Fruit fly (Drosophila melanogaster): ENCODE results near the gene Hira.

Hira gene

DNA sequence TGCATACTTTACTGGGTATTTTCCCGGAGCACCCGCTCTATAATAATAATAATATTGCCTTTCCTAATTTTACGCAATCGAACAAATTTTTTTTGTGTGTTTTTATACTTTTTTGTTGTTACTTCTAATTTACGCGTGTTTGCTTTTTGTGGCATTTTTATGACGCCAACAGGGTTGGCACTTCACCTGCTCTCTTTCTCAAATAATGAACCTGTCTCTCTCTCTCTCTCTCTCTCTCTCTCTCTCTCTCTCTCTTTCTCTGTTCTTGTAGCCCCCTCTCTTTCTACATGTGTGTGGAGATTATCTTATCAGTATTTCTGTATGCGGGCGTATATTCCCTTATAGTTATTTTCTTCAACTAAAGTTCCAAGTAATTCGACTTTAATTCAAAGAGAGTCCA, 31.2 kb upstream of the Hira start (continued):
- TF ChIP-seq CHES-1-like (GFP tag; optimal IDR thresholded peaks at IDR 0.05) (peak; percentile 87), grau (tag; optimal IDR thresholded peaks at IDR 0.05) (peak; percentile 47), CG4707 (GFP tag; optimal IDR thresholded peaks at IDR 0.05) (peak; percentile 48), CG2202 (tag; optimal IDR thresholded peaks at IDR 0.05) (peak; percentile 43), CG11504 (tag; optimal IDR thresholded peaks at IDR 0.05) (no peak), gsb-n (tag; optimal IDR thresholded peaks at IDR 0.05) (peak; percentile 0), sug (tag; optimal IDR thresholded peaks at IDR 0.05) (peak; percentile 17), CG9817 (tag; optimal IDR thresholded peaks at IDR 0.05) (no peak), CG4328 (GFP tag; optimal IDR thresholded peaks at IDR 0.05) (peak; percentile 49), sens (GFP tag) (peak; percentile 45), pho (GFP tag; optimal IDR thresholded peaks at IDR 0.05) (peak; percentile 13), CG7556 (GFP tag; optimal IDR thresholded peaks at IDR 0.05) (no peak), vvl (GFP tag; IDR thresholded peaks at IDR 0.05) (peak; percentile 44; the same call in 1 of the 2 replicates), Drgx (GFP tag; IDR thresholded peaks at IDR 0.05) (no peak), Gug (GFP tag; IDR thresholded peaks at IDR 0.05) (no peak), Rfx (GFP tag; IDR thresholded peaks at IDR 0.05) (peak; percentile 55; the same call in 1 of the 2 replicates), nerfin-2 (GFP tag; IDR thresholded peaks at IDR 0.05; ENCODE audit: partially characterized antibody) (no peak), Rx (GFP tag; IDR thresholded peaks at IDR 0.05) (no peak), CG33557 (GFP tag; optimal IDR thresholded peaks at IDR 0.05) (peak; percentile 40), CG17612 (GFP tag; IDR thresholded peaks at IDR 0.05) (no peak), Dll (GFP tag; IDR thresholded peaks at IDR 0.05; ENCODE audit: partially characterized antibody) (no peak), CG8924 (tag; optimal IDR thresholded peaks at IDR 0.05) (peak; percentile 31), Dip3 (GFP tag; optimal IDR thresholded peaks at IDR 0.05) (no peak), Elba2 (GFP tag; optimal IDR thresholded peaks at IDR 0.05) (no peak), CG34376 (GFP tag; optimal IDR thresholded peaks at IDR 0.05) (peak; percentile 79), CG12219 (GFP tag; optimal IDR thresholded peaks at IDR 0.05) (peak; percentile 54), BtbVII (GFP tag; optimal IDR thresholded peaks at IDR 0.05) (peak; percentile 84), CG11093 (GFP tag; IDR thresholded peaks at IDR 0.05) (no peak), CG10147 (GFP tag; optimal IDR thresholded peaks at IDR 0.05) (peak; percentile 45), ATbp (GFP tag; optimal IDR thresholded peaks at IDR 0.05) (peak; percentile 85), CG2875 (GFP tag; optimal IDR thresholded peaks at IDR 0.05) (peak; percentile 55), exex (tag; optimal IDR thresholded peaks at IDR 0.05) (peak; percentile 44), CG8388 (GFP tag; optimal IDR thresholded peaks at IDR 0.05) (peak; percentile 22), gsb (GFP tag; IDR thresholded peaks at IDR 0.05) (0 out of 2 replicates have a peak, but pooled peaks have one; percentile 9), row (GFP tag; IDR thresholded peaks at IDR 0.05) (peak; percentile 29; the same call in 1 of the 3 replicates), Meics (GFP tag; optimal IDR thresholded peaks at IDR 0.05) (peak; percentile 65), CG11723 (GFP tag; optimal IDR thresholded peaks at IDR 0.05) (peak; percentile 30), CG3726 (GFP tag; IDR thresholded peaks at IDR 0.05) (peak; percentile 39; the same call in 1 of the 3 replicates), Ada2b (GFP tag; IDR thresholded peaks at IDR 0.05) (peak; percentile 5; the same call in 1 of the 2 replicates), kah (GFP tag; optimal IDR thresholded peaks at IDR 0.05) (peak; percentile 61), CG6689 (GFP tag; IDR thresholded peaks at IDR 0.05) (no peak), onecut (GFP tag; IDR thresholded peaks at IDR 0.05) (peak; percentile 64; the same call in 1 of the 2 replicates), Fer3 (tag; optimal IDR thresholded peaks at IDR 0.05) (peak; percentile 52), Atf-2 (GFP tag; optimal IDR thresholded peaks at IDR 0.05) (peak; percentile 20), bigmax (GFP tag; optimal IDR thresholded peaks at IDR 0.05) (no peak), Fer2 (tag; optimal IDR thresholded peaks at IDR 0.05) (peak; percentile 26), nerfin-1 (tag; optimal IDR thresholded peaks at IDR 0.05) (peak; percentile 54), CG12299 (tag; optimal IDR thresholded peaks at IDR 0.05) (peak; percentile 70), CG34422 (GFP tag; IDR thresholded peaks at IDR 0.05) (peak; percentile 17; the same call in 1 of the 3 replicates), CG12155 (GFP tag; optimal IDR thresholded peaks at IDR 0.05) (peak; percentile 7)
